Worm (Caenorhabditis elegans) whole organism, L1 larva: ENCODE measurements around the gene scc-2.

Source experiments
- ceh-88 ChIP-seq: fragments of 200-800 bp; sonication (Bioruptor generic); IDR thresholded peaks from 2 replicates; pipeline ENCODE4 v1.3.6; 2022; ENCODE audit warnings: missing genetic modification characterization, missing compliant biosample characterization
- lir-3 ChIP-seq: sonication (generic microtip); optimal IDR thresholded peaks from 2 replicates; lab custom pipeline; 2016; ENCODE audit warnings: mild to moderate bottlenecking, missing genetic modification characterization, moderate library complexity, missing compliant biosample characterization; ENCODE audit not compliant: poor library complexity

- TF ChIP-seq ceh-88 (GFP tag; lab: Robert Waterston, UW) (no peak), lir-3 (tag; lab: Kevin White, UChicago) (no peak)
These were observed 40.7 kb upstream of the scc-2 start for ce11 chrII:303927-304711.
